Worm (Caenorhabditis elegans) whole organism, early embryonic: ENCODE results near the gene str-190.

Experiments
- B0310.2 ChIP-seq: sonication (generic microtip); optimal IDR thresholded peaks from 2 replicates; lab custom pipeline; 2016; ENCODE audit warnings: mild to moderate bottlenecking, missing genetic modification characterization, missing compliant biosample characterization
- F13C5.2 ChIP-seq: sonication (generic microtip); optimal IDR thresholded peaks from 2 replicates; lab custom pipeline; 2017; ENCODE audit warnings: mild to moderate bottlenecking, missing genetic modification characterization, inconsistent platforms, missing compliant biosample characterization
- aly-1 ChIP-seq: sonication (generic microtip); optimal IDR thresholded peaks from 2 replicates; lab custom pipeline; 2016; ENCODE audit warnings: missing genetic modification characterization, missing compliant biosample characterization
- ceh-13 ChIP-seq: fragments of 200-800 bp; sonication (Bioruptor generic); optimal IDR thresholded peaks from 2 replicates; lab custom pipeline; 2018; ENCODE audit warnings: mild to moderate bottlenecking, missing genetic modification characterization, missing compliant biosample characterization
- ceh-36 ChIP-seq: sonication (generic microtip); optimal IDR thresholded peaks from 2 replicates; lab custom pipeline; 2016; ENCODE audit warnings: missing genetic modification characterization, inconsistent platforms, missing compliant biosample characterization
- ets-7 ChIP-seq: sonication (generic microtip); optimal IDR thresholded peaks from 2 replicates; lab custom pipeline; 2016; ENCODE audit warnings: missing genotype, missing genetic modification characterization, missing compliant biosample characterization
- flt-1 ChIP-seq: fragments of 200-800 bp; sonication (Bioruptor generic); IDR thresholded peaks from 2 replicates; pipeline ENCODE4 v1.3.6; 2022; ENCODE audit warnings: missing genetic modification characterization, missing compliant biosample characterization
- hmbx-1 ChIP-seq: sonication (generic microtip); optimal IDR thresholded peaks from 2 replicates; lab custom pipeline; 2016; ENCODE audit warnings: mild to moderate bottlenecking, missing genetic modification characterization, missing compliant biosample characterization
- hmg-4 ChIP-seq: fragments of 200-800 bp; sonication (Bioruptor generic); optimal IDR thresholded peaks from 2 replicates; lab custom pipeline; 2018; ENCODE audit warnings: mild to moderate bottlenecking, missing genetic modification characterization, missing compliant biosample characterization
- hnd-1 ChIP-seq: sonication (generic microtip); optimal IDR thresholded peaks from 2 replicates; lab custom pipeline; 2016; ENCODE audit warnings: missing genetic modification characterization, missing compliant biosample characterization
- pes-1 ChIP-seq: fragments of 200-800 bp; sonication (Bioruptor generic); IDR thresholded peaks from 2 replicates; pipeline ENCODE4 v1.3.6; 2022; ENCODE audit warnings: missing genetic modification reagents, missing genetic modification characterization, missing compliant biosample characterization
- sea-1 ChIP-seq: fragments of 200-800 bp; sonication (Bioruptor generic); conservative IDR thresholded peaks from 2 replicates; pipeline ENCODE4 v1.3.6; 2022; ENCODE audit warnings: missing genetic modification characterization, missing compliant biosample characterization
- tbx-11 ChIP-seq: fragments of 200-800 bp; sonication (Bioruptor generic); IDR thresholded peaks from 2 replicates; pipeline ENCODE4 v1.3.6; 2022; ENCODE audit warnings: missing genetic modification characterization, missing compliant biosample characterization
- tbx-37 ChIP-seq: fragments of 200-800 bp; sonication (Bioruptor generic); conservative IDR thresholded peaks from 2 replicates; pipeline ENCODE4 v1.3.6; 2022; ENCODE audit warnings: missing genetic modification reagents, missing genetic modification characterization, missing compliant biosample characterization
- tra-4 ChIP-seq: sonication (generic microtip); optimal IDR thresholded peaks from 2 replicates; lab custom pipeline; 2017; ENCODE audit warnings: missing genetic modification characterization, missing compliant biosample characterization

str-190 gene

ce11 chrV:7434805-7435363, 43.4 kb downstream of the str-190 start:
- no peak for TF ChIP-seq hmbx-1 (tag; lab: Kevin White, UChicago)
- TF ChIP-seq F13C5.2 (tag; lab: Kevin White, UChicago): no peak
- no peak for TF ChIP-seq tra-4 (tag; lab: Kevin White, UChicago)
- TF ChIP-seq sea-1 (GFP tag; lab: Robert Waterston, UW): no peak
- TF ChIP-seq aly-1: no peak
- no peak for TF ChIP-seq tbx-11 (GFP tag; lab: Robert Waterston, UW)

DNA sequence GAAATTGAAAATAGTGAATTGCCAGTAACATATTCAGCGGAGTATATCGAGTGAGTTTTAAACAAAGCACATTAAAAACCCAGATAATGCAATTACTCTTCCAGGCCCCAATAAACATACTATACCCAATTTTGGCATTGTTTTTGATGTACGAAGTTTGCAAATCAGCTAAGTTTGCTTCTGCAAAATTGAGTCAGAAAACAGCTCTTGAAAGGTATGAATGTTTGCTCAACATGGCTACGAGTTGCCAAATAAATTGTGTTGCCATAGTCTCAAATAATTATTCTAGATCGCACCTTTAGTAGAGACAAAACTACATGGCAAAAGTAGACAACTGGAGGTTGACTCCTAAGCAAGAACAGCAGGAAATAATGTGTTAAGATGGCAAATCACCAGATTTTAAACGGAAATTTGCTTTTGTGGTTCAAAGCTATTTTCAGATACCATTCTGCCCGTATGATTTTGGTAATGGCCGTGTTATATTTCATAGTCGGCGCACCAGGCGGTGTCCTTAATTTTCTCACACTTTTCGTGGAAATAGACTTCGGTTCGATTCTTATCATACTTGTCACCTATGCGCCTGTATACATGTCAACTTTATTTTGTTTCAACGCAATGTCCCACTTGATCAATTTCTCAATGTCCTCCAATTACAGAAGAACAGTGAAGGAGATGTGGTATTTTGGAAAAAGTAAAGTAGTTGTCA, 45.7 kb downstream of the str-190 start:
- no peak for TF ChIP-seq pes-1 (GFP tag; lab: Robert Waterston, UW)
- TF ChIP-seq aly-1: no peak
- no peak for TF ChIP-seq tbx-11 (GFP tag; lab: Robert Waterston, UW)
- TF ChIP-seq B0310.2: no peak
- no peak for TF ChIP-seq tbx-37 (GFP tag; lab: Robert Waterston, UW)
- TF ChIP-seq ceh-13 (GFP tag; lab: Kevin White, UChicago): no peak
- no peak for TF ChIP-seq ets-7 (tag; lab: Kevin White, UChicago)
- no peak for TF ChIP-seq hmg-4 (GFP tag; lab: Kevin White, UChicago)
- TF ChIP-seq ceh-36: no peak

- no peak for TF ChIP-seq ceh-13 (GFP tag; lab: Kevin White, UChicago)
- TF ChIP-seq hnd-1 (tag; lab: Kevin White, UChicago): no peak
Measured at ce11 chrV:7431016-7431415, 47.3 kb downstream of the str-190 start, which contains the start of gene srw-71. srw-71 (minus strand) TSS chrV:7431116.

DNA sequence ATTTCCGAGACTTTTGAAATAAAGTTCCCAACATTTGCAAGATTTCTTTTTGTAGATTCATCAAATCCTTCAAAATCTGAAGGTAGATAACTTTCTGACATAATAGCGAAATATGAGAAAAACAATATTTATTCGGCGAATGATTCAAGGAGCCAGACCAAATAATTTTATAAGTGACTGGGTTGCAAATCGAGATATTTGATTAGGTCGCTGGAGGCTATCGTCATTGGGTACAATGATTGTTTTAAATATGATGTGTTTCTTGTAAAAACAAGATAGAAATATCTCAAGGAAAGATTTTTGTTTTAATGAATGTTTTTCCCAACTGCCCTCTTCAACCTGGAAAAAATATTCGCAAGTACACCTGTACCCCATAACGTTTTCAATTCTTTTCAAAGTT, 49.4 kb downstream of the str-190 start, which contains the start of gene srw-69:
Gene srw-69 (minus strand): TSS at position 101 of the 400 bp plus-strand sequence.
- no peak for TF ChIP-seq sea-1 (GFP tag; lab: Robert Waterston, UW)
- no peak for TF ChIP-seq aly-1
- no peak for TF ChIP-seq hnd-1 (tag; lab: Kevin White, UChicago)
- no peak for TF ChIP-seq flt-1 (GFP tag; lab: Robert Waterston, UW)
